Fruit fly (Drosophila melanogaster) whole organism, embryonic: ENCODE measurements around the gene mthl14.

ENCODE experiments used
- Abd-B ChIP-seq: fragments of 200-800 bp; sonication (Bioruptor generic); optimal IDR thresholded peaks from 2 replicates; lab custom pipeline; 2018; ENCODE audit warnings: missing biosample characterization, mild to moderate bottlenecking, missing genetic modification characterization, moderate library complexity
- B-H2 ChIP-seq: fragments of 200-800 bp; sonication (Bioruptor generic); optimal IDR thresholded peaks from 2 replicates; lab custom pipeline; 2018; ENCODE audit warnings: missing biosample characterization, mild to moderate bottlenecking, missing genetic modification characterization
- CG10366 ChIP-seq: fragments of 200-800 bp; sonication (Bioruptor generic); IDR thresholded peaks from 2 replicates; pipeline ENCODE4 v1.3.6; 2022; ENCODE audit warnings: missing biosample characterization, missing genetic modification characterization
- CG10462 ChIP-seq: fragments of 200-800 bp; sonication (Bioruptor generic); optimal IDR thresholded peaks from 2 replicates; lab custom pipeline; 2016; ENCODE audit warnings: missing biosample characterization, missing genetic modification characterization
- CG11456 ChIP-seq: fragments of 200-800 bp; sonication (Bioruptor generic); IDR thresholded peaks from 3 replicates; pipeline ENCODE4 v1.3.6; 2022; ENCODE audit warnings: missing biosample characterization, missing genetic modification characterization
- CG12219 ChIP-seq: fragments of 200-800 bp; sonication (Bioruptor generic); optimal IDR thresholded peaks from 3 replicates; lab custom pipeline; 2018; ENCODE audit warnings: missing biosample characterization, mild to moderate bottlenecking, missing genetic modification characterization
- CG12299 ChIP-seq: fragments of 200-800 bp; sonication (Bioruptor generic); optimal IDR thresholded peaks from 2 replicates; lab custom pipeline; 2018; ENCODE audit warnings: missing biosample characterization, mild to moderate bottlenecking, missing genetic modification characterization
- CG12659 ChIP-seq: fragments of 200-800 bp; sonication (Bioruptor generic); optimal IDR thresholded peaks from 3 replicates; lab custom pipeline; 2017; ENCODE audit warnings: mild to moderate bottlenecking, missing biosample characterization, missing genetic modification reagents, missing genetic modification characterization
- CG14014 ChIP-seq: fragments of 200-800 bp; sonication (Bioruptor generic); IDR thresholded peaks from 2 replicates; pipeline ENCODE4 v1.3.6; 2022; ENCODE audit warnings: missing biosample characterization, missing genetic modification characterization
- CG15696 ChIP-seq: fragments of 200-800 bp; sonication (Bioruptor generic); optimal IDR thresholded peaks from 2 replicates; lab custom pipeline; 2019; ENCODE audit warnings: missing biosample characterization, mild to moderate bottlenecking, missing genetic modification characterization, moderate library complexity
- CG18476 ChIP-seq: fragments of 200-800 bp; sonication (Bioruptor generic); optimal IDR thresholded peaks from 2 replicates; lab custom pipeline; 2016; ENCODE audit warnings: missing biosample characterization, mild to moderate bottlenecking, missing genetic modification characterization
- CG18619 ChIP-seq: fragments of 200-800 bp; sonication (Bioruptor generic); optimal IDR thresholded peaks from 3 replicates; lab custom pipeline; 2017; ENCODE audit warnings: missing biosample characterization, mild to moderate bottlenecking, missing genetic modification characterization
- CG34224 ChIP-seq: fragments of 200-800 bp; sonication (Bioruptor generic); IDR thresholded peaks from 3 replicates; pipeline ENCODE4 v1.3.6; 2022; ENCODE audit warnings: missing biosample characterization, missing genetic modification characterization; ENCODE audit not compliant: partially characterized antibody
- CG34422 ChIP-seq: fragments of 200-800 bp; sonication (Bioruptor generic); IDR thresholded peaks from 3 replicates; pipeline ENCODE4 v1.3.6; 2022; ENCODE audit warnings: missing biosample characterization, missing genetic modification characterization
- CG3847 ChIP-seq: fragments of 200-800 bp; sonication (Bioruptor generic); IDR thresholded peaks from 2 replicates; pipeline ENCODE4 v1.3.6; 2022; ENCODE audit warnings: missing biosample characterization, missing genetic modification characterization
- CG4617 ChIP-seq: fragments of 200-800 bp; sonication (Bioruptor generic); optimal IDR thresholded peaks from 3 replicates; lab custom pipeline; 2016; ENCODE audit warnings: missing biosample characterization, missing genetic modification characterization, borderline replicate concordance
- CG5180 ChIP-seq: fragments of 200-800 bp; sonication (Bioruptor generic); optimal IDR thresholded peaks from 3 replicates; lab custom pipeline; 2017; ENCODE audit warnings: missing biosample characterization, missing genetic modification characterization, mild to moderate bottlenecking, moderate library complexity, missing genetic modification reagents
- CG7745 ChIP-seq: fragments of 200-800 bp; sonication (Bioruptor generic); optimal IDR thresholded peaks from 2 replicates; lab custom pipeline; 2018; ENCODE audit warnings: missing biosample characterization, mild to moderate bottlenecking, missing genetic modification characterization, moderate library complexity
- CG9797 ChIP-seq: fragments of 200-800 bp; sonication (Bioruptor generic); optimal IDR thresholded peaks from 3 replicates; lab custom pipeline; 2018; ENCODE audit warnings: missing biosample characterization, mild to moderate bottlenecking, missing genetic modification characterization
- CG9817 ChIP-seq: fragments of 200-800 bp; sonication (Bioruptor generic); optimal IDR thresholded peaks from 2 replicates; lab custom pipeline; 2018; ENCODE audit warnings: missing biosample characterization, mild to moderate bottlenecking, missing genetic modification characterization, moderate library complexity
- CoRest ChIP-seq: fragments of 200-800 bp; sonication (Bioruptor generic); optimal IDR thresholded peaks from 3 replicates; lab custom pipeline; 2018; ENCODE audit warnings: missing biosample characterization, mild to moderate bottlenecking, missing genetic modification characterization, moderate library complexity
- CrebB ChIP-seq: fragments of 200-800 bp; sonication (Bioruptor generic); optimal IDR thresholded peaks from 3 replicates; lab custom pipeline; 2018; ENCODE audit warnings: missing biosample characterization, mild to moderate bottlenecking, missing genetic modification characterization
- Dip3 ChIP-seq: fragments of 200-800 bp; sonication (Bioruptor generic); optimal IDR thresholded peaks from 3 replicates; lab custom pipeline; 2016; ENCODE audit warnings: missing biosample characterization, missing genetic modification characterization
- Doc3 ChIP-seq: fragments of 200-800 bp; sonication (Bioruptor generic); IDR thresholded peaks from 3 replicates; pipeline ENCODE4 v1.3.6; 2022; ENCODE audit warnings: missing biosample characterization, missing genetic modification characterization; ENCODE audit not compliant: partially characterized antibody
- Gug ChIP-seq: fragments of 200-800 bp; sonication (Bioruptor generic); IDR thresholded peaks from 4 replicates; pipeline ENCODE4 v1.3.6; 2022; ENCODE audit warnings: missing biosample characterization, missing genetic modification characterization
- HHEX ChIP-seq: fragments of 200-800 bp; sonication (Bioruptor generic); optimal IDR thresholded peaks from 3 replicates; lab custom pipeline; 2017; ENCODE audit warnings: missing biosample characterization, mild to moderate bottlenecking, missing genetic modification characterization, missing genetic modification reagents
- Hey ChIP-seq: fragments of 200-800 bp; sonication (Bioruptor generic); optimal IDR thresholded peaks from 3 replicates; lab custom pipeline; 2018; ENCODE audit warnings: missing biosample characterization, mild to moderate bottlenecking, missing genetic modification characterization
- Hr3 ChIP-seq: fragments of 200-800 bp; sonication (Bioruptor generic); optimal IDR thresholded peaks from 3 replicates; lab custom pipeline; 2016; ENCODE audit warnings: missing biosample characterization, missing genetic modification characterization
- Hr39 ChIP-seq: fragments of >200 bp; optimal IDR thresholded peaks from 2 replicates; lab custom pipeline; 2017
- Jarid2 ChIP-seq: fragments of 200-800 bp; sonication (Bioruptor generic); optimal IDR thresholded peaks from 3 replicates; lab custom pipeline; 2017; ENCODE audit warnings: mild to moderate bottlenecking, missing biosample characterization, missing genetic modification reagents, missing genetic modification characterization
- Oaz ChIP-seq: fragments of 200-800 bp; sonication (Bioruptor generic); IDR thresholded peaks from 2 replicates; pipeline ENCODE4 v1.3.6; 2022; ENCODE audit warnings: missing biosample characterization, missing genetic modification characterization
- Ptx1 ChIP-seq: fragments of 200-800 bp; sonication (Bioruptor generic); IDR thresholded peaks from 2 replicates; pipeline ENCODE4 v1.3.6; 2022; ENCODE audit warnings: missing biosample characterization, missing genetic modification characterization
- Ssrp ChIP-seq: fragments of 200-800 bp; sonication (Bioruptor generic); optimal IDR thresholded peaks from 2 replicates; lab custom pipeline; 2018; ENCODE audit warnings: missing biosample characterization, mild to moderate bottlenecking, missing genetic modification characterization, moderate library complexity
- bcd ChIP-seq: fragments of 200-800 bp; sonication (Bioruptor generic); optimal IDR thresholded peaks from 2 replicates; lab custom pipeline; 2017; ENCODE audit warnings: missing biosample characterization, mild to moderate bottlenecking, missing genetic modification characterization
- cg ChIP-seq: fragments of 200-800 bp; sonication (Bioruptor generic); optimal IDR thresholded peaks from 3 replicates; lab custom pipeline; 2019; ENCODE audit warnings: missing biosample characterization, mild to moderate bottlenecking, missing genetic modification characterization, moderate library complexity
- ci ChIP-seq: fragments of 200-800 bp; sonication (Bioruptor generic); IDR thresholded peaks from 3 replicates; pipeline ENCODE4 v1.3.6; 2022; ENCODE audit warnings: missing biosample characterization, missing genetic modification characterization
- dmrt11E ChIP-seq: fragments of 200-800 bp; sonication (Bioruptor generic); optimal IDR thresholded peaks from 3 replicates; lab custom pipeline; 2018; ENCODE audit warnings: missing biosample characterization, mild to moderate bottlenecking, missing genetic modification characterization, moderate library complexity
- en ChIP-seq: fragments of 200-800 bp; sonication (Bioruptor generic); optimal IDR thresholded peaks from 2 replicates; lab custom pipeline; 2016; ENCODE audit warnings: missing biosample characterization, missing genetic modification characterization
- fu2 ChIP-seq: fragments of 200-800 bp; sonication (Bioruptor generic); optimal IDR thresholded peaks from 2 replicates; lab custom pipeline; 2016; ENCODE audit warnings: missing biosample characterization, missing genetic modification characterization
- hth ChIP-seq: fragments of >200 bp; optimal IDR thresholded peaks from 2 replicates; lab custom pipeline; 2017; ENCODE audit warnings: inconsistent platforms
- kay ChIP-seq: fragments of 200-800 bp; sonication (Bioruptor generic); optimal IDR thresholded peaks from 2 replicates; lab custom pipeline; 2016; ENCODE audit warnings: missing biosample characterization, missing genetic modification characterization
- lov ChIP-seq, 2 experiments: fragments of 200-800 bp in 1 of 2; fragments of >200 bp in 1 of 2; sonication (Bioruptor generic) in 1 of 2; IDR thresholded peaks in 1 of 2; optimal IDR thresholded peaks in 1 of 2; 2 replicates in 1 of 2; 3 replicates in 1 of 2; pipeline versions ENCODE4 v1.3.6 to Lab custom; 2017 to 2022; ENCODE audit warnings: missing biosample characterization in 1 of 2, missing genetic modification characterization in 1 of 2
- mam ChIP-seq: fragments of 200-800 bp; sonication (Bioruptor generic); optimal IDR thresholded peaks from 3 replicates; lab custom pipeline; 2016; ENCODE audit warnings: missing biosample characterization, missing genetic modification characterization
- nerfin-1 ChIP-seq: fragments of 200-800 bp; sonication (Bioruptor generic); optimal IDR thresholded peaks from 3 replicates; lab custom pipeline; 2019; ENCODE audit warnings: missing biosample characterization, mild to moderate bottlenecking, missing genetic modification characterization, moderate library complexity
- onecut ChIP-seq: fragments of 200-800 bp; sonication (Bioruptor generic); IDR thresholded peaks from 2 replicates; pipeline ENCODE4 v1.3.6; 2022; ENCODE audit warnings: missing biosample characterization, missing genetic modification characterization
- pnt ChIP-seq: fragments of 200-800 bp; sonication (Bioruptor generic); optimal IDR thresholded peaks from 3 replicates; lab custom pipeline; 2016; ENCODE audit warnings: missing biosample characterization, missing genetic modification characterization
- ro ChIP-seq: fragments of 200-800 bp; sonication (Bioruptor generic); IDR thresholded peaks from 2 replicates; pipeline ENCODE4 v1.3.6; 2022; ENCODE audit warnings: missing biosample characterization, missing genetic modification characterization
- wdn ChIP-seq: fragments of 200-800 bp; sonication (Bioruptor generic); IDR thresholded peaks from 2 replicates; pipeline ENCODE4 v1.3.6; 2022; ENCODE audit warnings: missing biosample characterization, missing genetic modification characterization
- zf30C ChIP-seq: fragments of 200-800 bp; sonication (Bioruptor generic); optimal IDR thresholded peaks from 3 replicates; lab custom pipeline; 2018; ENCODE audit warnings: missing biosample characterization, mild to moderate bottlenecking, missing genetic modification characterization

Gene mthl14

DNA sequence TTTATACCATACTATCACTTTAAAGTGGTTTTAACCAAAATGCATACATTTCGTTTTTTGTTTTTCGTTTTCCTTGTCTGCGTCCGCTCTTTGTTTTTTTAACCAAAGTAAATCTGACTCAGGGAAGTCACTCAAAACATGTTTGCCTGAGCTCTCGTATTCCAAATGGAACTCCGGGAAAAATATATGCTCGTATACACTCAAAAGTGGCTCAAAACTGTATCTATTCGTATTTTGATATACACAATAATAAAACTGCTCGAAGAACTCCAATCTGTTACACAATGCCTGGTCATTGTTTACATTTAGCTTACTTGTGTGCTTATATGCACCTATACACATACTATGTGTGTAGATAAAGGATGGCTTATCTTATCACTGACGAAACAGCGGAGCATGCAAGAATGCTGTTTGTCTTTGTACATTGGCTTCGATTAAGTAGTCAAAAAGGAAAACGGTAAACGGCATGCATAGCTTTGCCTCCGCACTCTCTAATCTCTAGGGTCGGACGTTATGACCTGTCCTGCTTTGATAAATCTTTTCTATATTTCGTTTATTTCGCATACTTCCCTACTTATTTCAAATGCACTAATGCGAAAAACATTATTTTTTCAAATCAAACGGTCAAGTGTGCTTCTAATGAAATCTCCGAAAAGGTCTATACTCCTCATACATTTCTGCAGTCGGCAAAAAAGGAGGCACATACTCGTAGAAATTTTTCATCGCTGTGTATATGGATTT is 23.6 kb downstream of the mthl14 start, which contains the start of gene miple2 (continued):
- peak; percentile 22 for TF ChIP-seq Hr3 (GFP tag; lab: Kevin White, UChicago)
- TF ChIP-seq CG12219 (GFP tag; lab: Kevin White, UChicago), result no peak
- TF ChIP-seq CG4617 (GFP tag; lab: Kevin White, UChicago), result no peak
- no peak for TF ChIP-seq bcd
- TF ChIP-seq lov (optimal IDR thresholded peaks at IDR 0.05; lab: Kevin White, UChicago), result no peak
- no peak for TF ChIP-seq lov (GFP tag; IDR thresholded peaks at IDR 0.05; lab: Robert Waterston, UW)
- TF ChIP-seq CoRest, result peak; percentile 43
- TF ChIP-seq HHEX, result peak; percentile 56
- TF ChIP-seq CG11456, result no peak
- TF ChIP-seq nerfin-1 (tag; lab: Kevin White, UChicago), result peak; percentile 55
- TF ChIP-seq Abd-B (GFP tag; lab: Kevin White, UChicago), result no peak
- no peak for TF ChIP-seq Dip3 (GFP tag; lab: Kevin White, UChicago)
- no peak for TF ChIP-seq CG9797 (GFP tag; lab: Kevin White, UChicago)
- no peak for TF ChIP-seq CG9817 (tag; lab: Kevin White, UChicago)
- peak; percentile 28 for TF ChIP-seq kay (GFP tag; lab: Kevin White, UChicago)
- peak; percentile 35 for TF ChIP-seq Ssrp (tag; lab: Kevin White, UChicago)
- TF ChIP-seq CG5180 (GFP tag; lab: Kevin White, UChicago), result peak; percentile 43
- TF ChIP-seq cg, result peak; percentile 91
- TF ChIP-seq CrebB (tag; lab: Kevin White, UChicago), result peak; percentile 60
- TF ChIP-seq CG34224, result no peak
- no peak for TF ChIP-seq pnt (GFP tag; lab: Kevin White, UChicago)
- no peak for TF ChIP-seq Hr39 (lab: Kevin White, UChicago)
- TF ChIP-seq ci (GFP tag; lab: Robert Waterston, UW), result 0 out of 3 replicates have a peak, but pooled peaks have one; percentile 6
- TF ChIP-seq dmrt11E (tag; lab: Kevin White, UChicago), result peak; percentile 31
- peak; percentile 42 for TF ChIP-seq CG18619 (GFP tag; lab: Kevin White, UChicago)
- TF ChIP-seq ro, result no peak
- no peak for TF ChIP-seq Doc3 (GFP tag; lab: Robert Waterston, UW)
- no peak for TF ChIP-seq CG10462 (GFP tag; lab: Kevin White, UChicago)
- TF ChIP-seq onecut (GFP tag; lab: Robert Waterston, UW), result 0 out of 2 replicates have a peak, but pooled peaks have one; percentile 25
- TF ChIP-seq CG3847, result no peak
- peak; percentile 77 for TF ChIP-seq zf30C (GFP tag; lab: Kevin White, UChicago)
- no peak for TF ChIP-seq CG7745 (tag; lab: Kevin White, UChicago)
- TF ChIP-seq Oaz (GFP tag; lab: Robert Waterston, UW), result no peak
- TF ChIP-seq wdn (GFP tag; lab: Robert Waterston, UW), result no peak
- 0 out of 2 replicates have a peak, but pooled peaks have one; percentile 9 for TF ChIP-seq Ptx1 (GFP tag; lab: Robert Waterston, UW)
- no peak for TF ChIP-seq Gug (GFP tag; lab: Robert Waterston, UW)
- TF ChIP-seq fu2 (GFP tag; lab: Kevin White, UChicago), result no peak
- TF ChIP-seq CG10366, result no peak
- no peak for TF ChIP-seq CG34422 (GFP tag; lab: Robert Waterston, UW)
- TF ChIP-seq CG14014, result no peak
- no peak for TF ChIP-seq CG18476 (GFP tag; lab: Kevin White, UChicago)
- peak; percentile 14 for TF ChIP-seq mam (GFP tag; lab: Kevin White, UChicago)
- TF ChIP-seq CG15696, result peak; percentile 65
- peak; percentile 52 for TF ChIP-seq CG12659
- no peak for TF ChIP-seq en (GFP tag; lab: Kevin White, UChicago)
- TF ChIP-seq CG12299 (tag; lab: Kevin White, UChicago), result peak; percentile 5
- TF ChIP-seq B-H2 (GFP tag; lab: Kevin White, UChicago), result no peak
- TF ChIP-seq hth, result no peak
- peak; percentile 23 for TF ChIP-seq Hey (tag; lab: Kevin White, UChicago)
- TF ChIP-seq Jarid2 (GFP tag; lab: Kevin White, UChicago), result no peak
